Worm (Caenorhabditis elegans): ENCODE measurements around the gene C17B7.9.
A peak's percentile ranks its signal among the peaks of the same experiment; 100 is the strongest.

The C17B7.9 gene

ce11 chrV:3312067-3312666 is 19.8 kb downstream of the C17B7.9 start, which contains the start of gene arrd-18:
Gene arrd-18, minus strand, starts transcription at chrV:3312117.
- peak; percentile 15 for TF ChIP-seq ceh-14 (tag; optimal IDR thresholded peaks at IDR 0.05)
- no peak for TF ChIP-seq ceh-45 (GFP tag; IDR thresholded peaks at IDR 0.05)

DNA sequence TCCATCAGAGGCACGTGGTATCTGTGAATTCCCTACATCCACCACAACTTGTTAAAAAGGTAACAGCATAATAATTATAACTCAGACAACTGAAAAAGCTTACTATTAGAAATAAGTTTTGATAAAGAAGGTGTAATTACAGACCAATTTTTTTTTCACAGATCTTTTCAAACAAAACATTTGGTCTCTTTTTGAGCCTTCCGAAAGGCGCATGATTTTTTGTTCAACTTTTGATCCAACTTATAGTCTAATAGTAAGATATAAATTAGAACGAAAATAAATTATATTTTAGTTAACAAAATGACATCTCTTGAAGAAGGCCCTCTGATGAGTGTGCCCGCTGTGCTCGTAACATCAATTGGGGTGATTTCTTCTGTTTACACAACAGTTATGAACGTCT is 23.8 kb downstream of the C17B7.9 start, which contains the start of gene srbc-3:
Gene srbc-3 (plus strand): TSS at position 301 of the 400 bp plus-strand sequence.
- TF ChIP-seq ttx-3 (tag; optimal IDR thresholded peaks at IDR 0.05) (no peak), ceh-2 (tag; optimal IDR thresholded peaks at IDR 0.05) (no peak), mec-3 (tag; optimal IDR thresholded peaks at IDR 0.05; ENCODE audit: borderline replicate concordance) (no peak), K02D7.2 (tag; optimal IDR thresholded peaks at IDR 0.05) (no peak), madf-2 (tag; optimal IDR thresholded peaks at IDR 0.05) (no peak), unc-55 (GFP tag; optimal IDR thresholded peaks at IDR 0.05) (no peak), unc-86 (tag; optimal IDR thresholded peaks at IDR 0.05) (no peak), Y22D7AL.16 (tag; optimal IDR thresholded peaks at IDR 0.05) (no peak), C08G9.2 (tag; optimal IDR thresholded peaks at IDR 0.05) (no peak), elt-2 (tag; optimal IDR thresholded peaks at IDR 0.05) (no peak), pha-2 (tag; optimal IDR thresholded peaks at IDR 0.05) (no peak), hlh-6 (tag; optimal IDR thresholded peaks at IDR 0.05) (no peak), ceh-24 (tag; optimal IDR thresholded peaks at IDR 0.05) (no peak), fkh-10 (GFP tag; optimal IDR thresholded peaks at IDR 0.05) (no peak), T23F11.4 (GFP tag; optimal IDR thresholded peaks at IDR 0.05) (no peak), hlh-13 (GFP tag; optimal IDR thresholded peaks at IDR 0.05) (no peak), dmd-4 (tag; optimal IDR thresholded peaks at IDR 0.05; ENCODE audit: borderline replicate concordance) (no peak), ref-2 (tag; optimal IDR thresholded peaks at IDR 0.05) (no peak), ceh-30 (tag; optimal IDR thresholded peaks at IDR 0.05) (no peak)

DNA sequence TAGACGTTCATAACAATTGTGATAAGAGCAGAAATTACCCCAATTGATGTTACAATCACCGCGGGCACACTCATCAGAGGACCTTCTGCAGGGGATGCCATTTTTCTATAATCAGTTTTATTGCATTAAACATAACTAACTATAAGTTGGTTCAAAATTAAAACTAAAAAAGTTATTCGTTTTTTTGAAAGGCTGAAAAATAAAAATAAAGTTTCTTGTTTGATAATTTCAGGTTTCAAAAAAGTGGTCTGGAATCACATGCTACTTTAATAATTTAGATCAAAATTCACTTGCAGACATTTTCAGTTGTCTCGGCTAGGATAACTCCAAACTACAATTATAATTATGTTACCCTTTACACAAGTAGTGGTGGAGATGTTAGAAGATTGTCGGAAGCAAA is 30.0 kb downstream of the C17B7.9 start, which contains the start of gene srbc-1:
Gene srbc-1 (minus strand): TSS at position 101 of the 400 bp plus-strand sequence.
- TF ChIP-seq fax-1 (tag; optimal IDR thresholded peaks at IDR 0.05) (no peak), C38D4.7 (GFP tag; optimal IDR thresholded peaks at IDR 0.05) (no peak)

DNA sequence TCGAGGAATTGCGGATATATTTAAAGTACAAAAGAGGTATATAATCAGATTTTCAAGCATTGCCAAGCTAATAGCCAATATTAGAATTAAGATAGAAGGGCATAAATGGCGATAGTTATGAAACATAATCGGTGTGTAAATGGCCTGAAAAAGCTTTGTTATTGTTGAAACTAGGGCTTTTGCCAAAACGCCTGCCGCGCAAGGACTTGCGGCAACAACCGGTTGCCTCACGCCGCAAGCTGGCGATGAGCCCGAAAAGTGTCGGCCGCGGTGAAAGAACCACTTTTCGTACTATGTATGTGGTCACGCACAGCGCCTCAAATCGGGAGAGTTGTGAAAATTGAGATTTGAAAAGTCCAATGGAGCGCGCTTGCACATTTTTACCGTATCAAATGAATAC is 32.5 kb downstream of the C17B7.9 start:
- TF ChIP-seq ceh-45 (GFP tag; IDR thresholded peaks at IDR 0.05): no peak
- TF ChIP-seq C08G9.2 (tag; optimal IDR thresholded peaks at IDR 0.05): no peak
- no peak for TF ChIP-seq ceh-18 (tag; optimal IDR thresholded peaks at IDR 0.05)
- TF ChIP-seq pha-4 (tag; optimal IDR thresholded peaks at IDR 0.05): no peak
- no peak for TF ChIP-seq syd-9 (tag; optimal IDR thresholded peaks at IDR 0.05)
- TF ChIP-seq hlh-8 (tag; optimal IDR thresholded peaks at IDR 0.05): no peak
- no peak for TF ChIP-seq elt-4 (tag; optimal IDR thresholded peaks at IDR 0.05)
- TF ChIP-seq ceh-19 (GFP tag; optimal IDR thresholded peaks at IDR 0.05): no peak
- TF ChIP-seq ceh-24 (tag; optimal IDR thresholded peaks at IDR 0.05): no peak
- no peak for TF ChIP-seq npax-4 (tag; optimal IDR thresholded peaks at IDR 0.05)
- no peak for TF ChIP-seq hlh-6 (tag; optimal IDR thresholded peaks at IDR 0.05)
- no peak for TF ChIP-seq lim-6 (tag; optimal IDR thresholded peaks at IDR 0.05)
- TF ChIP-seq sox-4 (tag; optimal IDR thresholded peaks at IDR 0.05): no peak
- TF ChIP-seq tbx-7 (tag; optimal IDR thresholded peaks at IDR 0.05): no peak
- no peak for TF ChIP-seq pag-3 (tag; optimal IDR thresholded peaks at IDR 0.05; ENCODE audit: borderline replicate concordance)
- TF ChIP-seq hlh-13 (GFP tag; optimal IDR thresholded peaks at IDR 0.05): no peak
- no peak for TF ChIP-seq pros-1 (tag; optimal IDR thresholded peaks at IDR 0.05)

DNA sequence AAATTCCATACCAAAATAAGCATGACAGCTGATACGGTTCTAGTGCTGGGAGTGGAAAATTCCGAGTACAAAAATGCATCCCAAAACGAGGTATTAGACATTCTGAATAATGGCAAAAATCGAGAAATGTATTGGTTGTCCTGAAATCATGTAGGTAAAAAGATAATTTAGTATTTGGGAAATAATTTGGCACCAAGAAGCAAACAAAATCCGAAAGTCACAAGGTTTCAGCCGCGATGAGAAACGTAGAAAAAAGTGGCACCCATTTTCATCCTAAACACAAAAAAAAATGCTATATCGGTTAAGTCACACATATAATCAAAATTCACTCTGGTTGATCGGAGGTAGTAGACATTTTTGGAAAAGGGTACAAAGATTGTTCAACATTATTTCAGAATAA is 34.2 kb downstream of the C17B7.9 start, which contains the start of gene srx-122:
Gene srx-122 (minus strand): TSS at position 101 of the 400 bp plus-strand sequence.
- TF ChIP-seq ttx-3 (tag; optimal IDR thresholded peaks at IDR 0.05): no peak
- no peak for TF ChIP-seq tbx-2 (tag; optimal IDR thresholded peaks at IDR 0.05)
- TF ChIP-seq nfya-1 (tag; optimal IDR thresholded peaks at IDR 0.05): no peak
- no peak for TF ChIP-seq ceh-18 (tag; optimal IDR thresholded peaks at IDR 0.05)
- TF ChIP-seq ahr-1 (tag; optimal IDR thresholded peaks at IDR 0.05): no peak
- TF ChIP-seq Y22D7AL.16 (tag; optimal IDR thresholded peaks at IDR 0.05): no peak
- no peak for TF ChIP-seq pat-9 (tag; optimal IDR thresholded peaks at IDR 0.05)
- TF ChIP-seq unc-3 (GFP tag; conservative IDR thresholded peaks at IDR 0.05): no peak
- TF ChIP-seq unc-3 (tag; optimal IDR thresholded peaks at IDR 0.05): no peak
- no peak for TF ChIP-seq syd-9 (tag; optimal IDR thresholded peaks at IDR 0.05)
- TF ChIP-seq sox-2 (GFP tag; IDR thresholded peaks at IDR 0.05): no peak
- no peak for TF ChIP-seq rnt-1 (tag; optimal IDR thresholded peaks at IDR 0.05)
- TF ChIP-seq lin-11 (tag; optimal IDR thresholded peaks at IDR 0.05): no peak
- TF ChIP-seq K02D7.2 (tag; optimal IDR thresholded peaks at IDR 0.05): no peak
- no peak for TF ChIP-seq pros-1 (tag; optimal IDR thresholded peaks at IDR 0.05)
- no peak for TF ChIP-seq ceh-19 (GFP tag; optimal IDR thresholded peaks at IDR 0.05)
- TF ChIP-seq pag-3 (tag; optimal IDR thresholded peaks at IDR 0.05; ENCODE audit: borderline replicate concordance): no peak
- no peak for TF ChIP-seq K09A11.1 (tag; optimal IDR thresholded peaks at IDR 0.05; ENCODE audit: insufficient read depth)

Data from whole organism, late embryonic.